Fruit fly (Drosophila melanogaster) whole organism, embryonic: ENCODE measurements around the gene Exd2.

Experiments used
- B-H2 ChIP-seq: fragments of 200-800 bp; sonication (Bioruptor generic); optimal IDR thresholded peaks from 2 replicates; lab custom pipeline; 2018; ENCODE audit warnings: missing biosample characterization, mild to moderate bottlenecking, missing genetic modification characterization
- CG10147 ChIP-seq: fragments of 200-800 bp; sonication (Bioruptor generic); optimal IDR thresholded peaks from 2 replicates; lab custom pipeline; 2019; ENCODE audit warnings: missing biosample characterization, mild to moderate bottlenecking, missing genetic modification characterization, moderate library complexity
- CG10654 ChIP-seq: fragments of 200-800 bp; sonication (Bioruptor generic); optimal IDR thresholded peaks from 2 replicates; lab custom pipeline; 2016; ENCODE audit warnings: missing biosample characterization, missing genetic modification characterization
- CG17359 ChIP-seq: fragments of 200-800 bp; sonication (Bioruptor generic); optimal IDR thresholded peaks from 3 replicates; lab custom pipeline; 2018; ENCODE audit warnings: missing biosample characterization, mild to moderate bottlenecking, missing genetic modification characterization, moderate library complexity
- CG1792 ChIP-seq: fragments of 200-800 bp; sonication (Bioruptor generic); optimal IDR thresholded peaks from 2 replicates; lab custom pipeline; 2016; ENCODE audit warnings: missing biosample characterization, missing genetic modification characterization
- CG18476 ChIP-seq: fragments of 200-800 bp; sonication (Bioruptor generic); optimal IDR thresholded peaks from 2 replicates; lab custom pipeline; 2016; ENCODE audit warnings: missing biosample characterization, mild to moderate bottlenecking, missing genetic modification characterization
- CG4404 ChIP-seq: fragments of 200-800 bp; sonication (Bioruptor generic); IDR thresholded peaks from 2 replicates; pipeline ENCODE4 v1.3.6; 2022; ENCODE audit warnings: missing biosample characterization, missing genetic modification characterization
- CG8281 ChIP-seq: fragments of 200-800 bp; sonication (Bioruptor generic); optimal IDR thresholded peaks from 2 replicates; lab custom pipeline; 2018; ENCODE audit warnings: missing biosample characterization, mild to moderate bottlenecking, missing genetic modification characterization, moderate library complexity
- CG8478 ChIP-seq: fragments of >200 bp; optimal IDR thresholded peaks from 2 replicates; lab custom pipeline; 2018
- CG9817 ChIP-seq: fragments of 200-800 bp; sonication (Bioruptor generic); optimal IDR thresholded peaks from 2 replicates; lab custom pipeline; 2018; ENCODE audit warnings: missing biosample characterization, mild to moderate bottlenecking, missing genetic modification characterization, moderate library complexity
- Chrac-16 ChIP-seq: fragments of 200-800 bp; sonication (Bioruptor generic); optimal IDR thresholded peaks from 3 replicates; lab custom pipeline; 2016; ENCODE audit warnings: missing biosample characterization, missing genetic modification characterization
- CrebB ChIP-seq: fragments of 200-800 bp; sonication (Bioruptor generic); optimal IDR thresholded peaks from 3 replicates; lab custom pipeline; 2018; ENCODE audit warnings: missing biosample characterization, mild to moderate bottlenecking, missing genetic modification characterization
- H15 ChIP-seq: fragments of 200-800 bp; sonication (Bioruptor generic); IDR thresholded peaks from 3 replicates; pipeline ENCODE4 v1.3.6; 2022; ENCODE audit warnings: missing biosample characterization, missing genetic modification characterization
- HmgD ChIP-seq: fragments of 200-800 bp; sonication (Bioruptor generic); optimal IDR thresholded peaks from 3 replicates; lab custom pipeline; 2016; ENCODE audit warnings: missing biosample characterization, missing genetic modification characterization
- Hmx ChIP-seq: fragments of 200-800 bp; sonication (Bioruptor generic); optimal IDR thresholded peaks from 2 replicates; lab custom pipeline; 2016; ENCODE audit warnings: missing biosample characterization, missing genetic modification characterization
- Hr51 ChIP-seq, 2 experiments: fragments of 200-800 bp; sonication (Bioruptor generic); optimal IDR thresholded peaks; 2 replicates in 1 of 2; 3 replicates in 1 of 2; lab custom pipeline; 2016 to 2018; ENCODE audit warnings: missing biosample characterization in 2 of 2, missing genetic modification characterization in 2 of 2, mild to moderate bottlenecking in 1 of 2, moderate library complexity in 1 of 2
- Myb ChIP-seq: fragments of 200-800 bp; sonication (Bioruptor generic); optimal IDR thresholded peaks from 2 replicates; lab custom pipeline; 2016; ENCODE audit warnings: missing biosample characterization, missing genetic modification characterization
- NC2β ChIP-seq: fragments of 200-800 bp; sonication (Bioruptor generic); optimal IDR thresholded peaks from 2 replicates; lab custom pipeline; 2016; ENCODE audit warnings: missing biosample characterization, missing genetic modification characterization
- Neu2 ChIP-seq: fragments of 200-800 bp; sonication (Bioruptor generic); optimal IDR thresholded peaks from 3 replicates; lab custom pipeline; 2016; ENCODE audit warnings: missing biosample characterization, missing genetic modification characterization, borderline replicate concordance
- Nf-YB ChIP-seq: fragments of 200-800 bp; sonication (Bioruptor generic); optimal IDR thresholded peaks from 3 replicates; lab custom pipeline; 2019; ENCODE audit warnings: missing biosample characterization, mild to moderate bottlenecking, missing genetic modification characterization, moderate library complexity
- Pdp1 ChIP-seq, 2 experiments: fragments of 200-800 bp; sonication (Bioruptor generic); optimal IDR thresholded peaks; 3 replicates each; lab custom pipeline; 2016; ENCODE audit warnings: missing biosample characterization in 2 of 2, missing genetic modification characterization in 2 of 2, mild to moderate bottlenecking in 1 of 2, moderate library complexity in 1 of 2
- Scr ChIP-seq: fragments of 200-800 bp; sonication (Bioruptor generic); IDR thresholded peaks from 2 replicates; pipeline ENCODE4 v1.3.6; 2022; ENCODE audit warnings: missing biosample characterization, missing genetic modification characterization; ENCODE audit not compliant: partially characterized antibody
- Sox100B ChIP-seq: fragments of 200-800 bp; sonication (Bioruptor generic); optimal IDR thresholded peaks from 3 replicates; lab custom pipeline; 2018; ENCODE audit warnings: missing biosample characterization, mild to moderate bottlenecking, missing genetic modification characterization
- ap ChIP-seq: fragments of 200-800 bp; sonication (Bioruptor generic); IDR thresholded peaks from 2 replicates; pipeline ENCODE4 v1.3.6; 2022; ENCODE audit warnings: missing biosample characterization, missing genetic modification characterization
- bcd ChIP-seq: fragments of 200-800 bp; sonication (Bioruptor generic); optimal IDR thresholded peaks from 2 replicates; lab custom pipeline; 2017; ENCODE audit warnings: missing biosample characterization, mild to moderate bottlenecking, missing genetic modification characterization
- btn ChIP-seq: fragments of 200-800 bp; sonication (Bioruptor generic); optimal IDR thresholded peaks from 2 replicates; lab custom pipeline; 2016; ENCODE audit warnings: missing biosample characterization, missing genetic modification characterization
- chm ChIP-seq: fragments of 200-800 bp; sonication (Bioruptor generic); IDR thresholded peaks from 2 replicates; pipeline ENCODE4 v1.3.6; 2022; ENCODE audit warnings: missing biosample characterization, missing genetic modification characterization
- corto ChIP-seq: fragments of 200-800 bp; sonication (Bioruptor generic); optimal IDR thresholded peaks from 2 replicates; lab custom pipeline; 2016; ENCODE audit warnings: missing biosample characterization, mild to moderate bottlenecking, missing genetic modification characterization, moderate library complexity
- croc ChIP-seq: fragments of 200-800 bp; sonication (Bioruptor generic); conservative IDR thresholded peaks from 3 replicates; pipeline ENCODE4 v1.3.6; 2022; ENCODE audit warnings: missing biosample characterization, missing genetic modification characterization
- crp ChIP-seq, 2 experiments: fragments of 200-800 bp; sonication (Bioruptor generic); optimal IDR thresholded peaks; 2 replicates in 1 of 2; 3 replicates in 1 of 2; lab custom pipeline; 2017; ENCODE audit warnings: missing biosample characterization in 2 of 2, missing genetic modification characterization in 2 of 2, mild to moderate bottlenecking in 1 of 2, moderate library complexity in 1 of 2
- cwo ChIP-seq: fragments of 200-800 bp; sonication (Bioruptor generic); optimal IDR thresholded peaks from 3 replicates; lab custom pipeline; 2017; ENCODE audit warnings: missing biosample characterization, missing genetic modification characterization, mild to moderate bottlenecking, moderate library complexity, missing genetic modification reagents
- danr ChIP-seq: fragments of 200-800 bp; sonication (Bioruptor generic); IDR thresholded peaks from 2 replicates; pipeline ENCODE4 v1.3.6; 2022; ENCODE audit warnings: missing biosample characterization, missing genetic modification characterization
- dimm ChIP-seq: fragments of 200-800 bp; sonication (Bioruptor generic); IDR thresholded peaks from 2 replicates; pipeline ENCODE4 v1.3.6; 2022; ENCODE audit warnings: missing biosample characterization, missing genetic modification characterization
- dmrt99B ChIP-seq: fragments of 200-800 bp; sonication (Bioruptor generic); optimal IDR thresholded peaks from 2 replicates; lab custom pipeline; 2018; ENCODE audit warnings: missing biosample characterization, mild to moderate bottlenecking, missing genetic modification characterization, moderate library complexity
- ems ChIP-seq: fragments of 200-800 bp; sonication (Bioruptor generic); optimal IDR thresholded peaks from 3 replicates; lab custom pipeline; 2016; ENCODE audit warnings: missing biosample characterization, missing genetic modification characterization
- gt ChIP-seq: fragments of 200-800 bp; sonication (Bioruptor generic); IDR thresholded peaks from 2 replicates; pipeline ENCODE4 v1.3.6; 2022; ENCODE audit warnings: missing biosample characterization, missing genetic modification characterization
- jing ChIP-seq: fragments of 200-800 bp; sonication (Bioruptor generic); optimal IDR thresholded peaks from 2 replicates; lab custom pipeline; 2018; ENCODE audit warnings: missing biosample characterization, mild to moderate bottlenecking, missing genetic modification characterization
- kni ChIP-seq: fragments of 200-800 bp; sonication (Bioruptor generic); optimal IDR thresholded peaks from 3 replicates; lab custom pipeline; 2017; ENCODE audit warnings: mild to moderate bottlenecking, missing biosample characterization, missing genetic modification reagents, missing genetic modification characterization
- knrl ChIP-seq: fragments of 200-800 bp; sonication (Bioruptor generic); IDR thresholded peaks from 3 replicates; pipeline ENCODE4 v1.3.6; 2022; ENCODE audit warnings: missing biosample characterization, missing genetic modification characterization; ENCODE audit not compliant: partially characterized antibody
- lmd ChIP-seq: fragments of 200-800 bp; sonication (Bioruptor generic); IDR thresholded peaks from 2 replicates; pipeline ENCODE4 v1.3.6; 2022; ENCODE audit warnings: missing biosample characterization, missing genetic modification characterization
- nau ChIP-seq: fragments of 200-800 bp; sonication (Bioruptor generic); optimal IDR thresholded peaks from 3 replicates; lab custom pipeline; 2017; ENCODE audit warnings: missing biosample characterization, mild to moderate bottlenecking, missing genetic modification characterization, missing genetic modification reagents
- p53 ChIP-seq: fragments of 200-800 bp; sonication (Bioruptor generic); optimal IDR thresholded peaks from 2 replicates; lab custom pipeline; 2016; ENCODE audit warnings: missing biosample characterization, missing genetic modification characterization
- pho ChIP-seq: fragments of 200-800 bp; sonication (Bioruptor generic); optimal IDR thresholded peaks from 2 replicates; lab custom pipeline; 2016; ENCODE audit warnings: missing biosample characterization, missing genetic modification characterization
- ro ChIP-seq: fragments of 200-800 bp; sonication (Bioruptor generic); IDR thresholded peaks from 2 replicates; pipeline ENCODE4 v1.3.6; 2022; ENCODE audit warnings: missing biosample characterization, missing genetic modification characterization
- sens-2 ChIP-seq: fragments of 200-800 bp; sonication (Bioruptor generic); IDR thresholded peaks from 2 replicates; pipeline ENCODE4 v1.3.6; 2022; ENCODE audit warnings: missing biosample characterization, missing genetic modification characterization
- slp2 ChIP-seq: fragments of 200-800 bp; sonication (Bioruptor generic); optimal IDR thresholded peaks from 2 replicates; lab custom pipeline; 2016; ENCODE audit warnings: missing biosample characterization, missing genetic modification characterization
- sqz ChIP-seq: fragments of 200-800 bp; sonication (Bioruptor generic); optimal IDR thresholded peaks from 3 replicates; lab custom pipeline; 2018; ENCODE audit warnings: missing biosample characterization, mild to moderate bottlenecking, missing genetic modification characterization
- wor ChIP-seq: fragments of 200-800 bp; sonication (Bioruptor generic); IDR thresholded peaks from 2 replicates; pipeline ENCODE4 v1.3.6; 2022; ENCODE audit warnings: missing biosample characterization, missing genetic modification characterization
- zen2 ChIP-seq: fragments of 200-800 bp; sonication (Bioruptor generic); IDR thresholded peaks from 3 replicates; pipeline ENCODE4 v1.3.6; 2022; ENCODE audit warnings: missing biosample characterization, missing genetic modification characterization; ENCODE audit not compliant: partially characterized antibody
- zfh1 ChIP-seq: fragments of 200-800 bp; sonication (Bioruptor generic); IDR thresholded peaks from 3 replicates; pipeline ENCODE4 v1.3.6; 2022; ENCODE audit warnings: missing biosample characterization, missing genetic modification characterization

Exd2 gene

DNA sequence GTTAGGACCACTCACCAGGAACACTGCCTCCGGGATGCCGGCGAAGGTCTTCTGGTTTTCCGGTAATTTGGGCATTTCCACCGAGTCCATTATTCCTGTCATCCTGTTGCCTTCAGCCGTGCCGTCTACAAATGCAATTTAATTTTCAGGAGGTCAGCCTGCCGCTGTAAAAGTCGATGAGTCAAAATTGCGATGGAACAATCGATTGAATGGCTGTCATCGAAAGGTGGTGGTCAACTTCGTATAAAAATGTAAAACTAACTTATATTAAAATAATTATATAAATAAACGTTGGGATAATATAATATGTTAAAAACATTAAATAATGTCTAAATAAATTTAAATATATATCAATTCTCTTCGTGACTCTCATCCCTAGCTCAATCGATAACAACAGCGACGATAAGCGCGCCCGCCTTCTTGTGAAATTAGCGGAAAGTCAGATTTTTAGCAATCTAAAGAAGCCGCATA is 25.8 kb downstream of the Exd2 start, which contains the start of the genes mgr and Irbp (continued):
- TF ChIP-seq crp (GFP tag; optimal IDR thresholded peaks at IDR 0.05; lab: Kevin White, UChicago): peak in 1 of 2 experiments; percentile 56
- peak; percentile 84 for TF ChIP-seq dimm (GFP tag; lab: Robert Waterston, UW)
- peak; percentile 93 for TF ChIP-seq lmd (GFP tag; lab: Robert Waterston, UW)
- peak; percentile 87 for TF ChIP-seq danr (GFP tag; lab: Robert Waterston, UW)
- TF ChIP-seq B-H2 (GFP tag; lab: Kevin White, UChicago): peak; percentile 86
- peak; percentile 88 for TF ChIP-seq bcd (GFP tag; lab: Kevin White, UChicago)
- peak; percentile 89 for TF ChIP-seq wor
- TF ChIP-seq CG9817 (tag; lab: Kevin White, UChicago): peak; percentile 92
- no peak for TF ChIP-seq CG1792 (GFP tag; lab: Kevin White, UChicago)
- peak; percentile 78 to 91 for TF ChIP-seq Hr51 (GFP tag; optimal IDR thresholded peaks at IDR 0.05; lab: Kevin White, UChicago)
- peak; percentile 77 for TF ChIP-seq sens-2 (GFP tag; lab: Robert Waterston, UW)
- TF ChIP-seq Hmx (GFP tag; lab: Kevin White, UChicago): no peak
- peak; percentile 50 for TF ChIP-seq pho (GFP tag; lab: Kevin White, UChicago)
- TF ChIP-seq p53 (GFP tag; lab: Kevin White, UChicago): no peak
- peak; percentile 10 for TF ChIP-seq slp2 (GFP tag; lab: Kevin White, UChicago)
- TF ChIP-seq btn (GFP tag; lab: Kevin White, UChicago): no peak
- no peak for TF ChIP-seq Myb
- peak; percentile 92 for TF ChIP-seq CG4404 (GFP tag; lab: Robert Waterston, UW)
- no peak for TF ChIP-seq CG8478 (lab: Kevin White, UChicago)
- peak; percentile 88 for TF ChIP-seq Chrac-16 (GFP tag; lab: Kevin White, UChicago)
- TF ChIP-seq Scr (GFP tag; lab: Robert Waterston, UW): peak; percentile 90
- no peak for TF ChIP-seq NC2β (GFP tag; lab: Kevin White, UChicago)
- TF ChIP-seq ems (GFP tag; lab: Kevin White, UChicago): peak; percentile 54
- TF ChIP-seq CG18476: peak; percentile 80
- TF ChIP-seq nau: no peak
- TF ChIP-seq ro: peak; percentile 84
- TF ChIP-seq HmgD (GFP tag; lab: Kevin White, UChicago): no peak
- TF ChIP-seq sqz (GFP tag; lab: Kevin White, UChicago): no peak
- TF ChIP-seq ap (GFP tag; lab: Robert Waterston, UW): peak; percentile 88
- no peak for TF ChIP-seq CG17359 (tag; lab: Kevin White, UChicago)
- TF ChIP-seq corto (GFP tag; lab: Kevin White, UChicago): no peak
- TF ChIP-seq CG10654: peak; percentile 79
- peak; percentile 87 for TF ChIP-seq croc
- TF ChIP-seq knrl (GFP tag; lab: Robert Waterston, UW): peak; percentile 91
- TF ChIP-seq Neu2 (GFP tag; lab: Kevin White, UChicago): peak; percentile 16
- TF ChIP-seq Nf-YB (GFP tag; lab: Kevin White, UChicago): peak; percentile 73
- TF ChIP-seq dmrt99B: no peak
- no peak for TF ChIP-seq kni (GFP tag; lab: Kevin White, UChicago)
- TF ChIP-seq gt: peak; percentile 73
- TF ChIP-seq chm (GFP tag; lab: Robert Waterston, UW): peak; percentile 84
- TF ChIP-seq CrebB (tag; lab: Kevin White, UChicago): peak; percentile 75
- peak; percentile 77; the same call in 2 of the 3 replicates for TF ChIP-seq zen2 (GFP tag; lab: Robert Waterston, UW)
- peak; percentile 53 for TF ChIP-seq jing (GFP tag; lab: Kevin White, UChicago)
- peak in 1 of 2 experiments; percentile 14 for TF ChIP-seq Pdp1 (GFP tag; optimal IDR thresholded peaks at IDR 0.05; lab: Kevin White, UChicago)
- peak; percentile 92 for TF ChIP-seq CG10147 (GFP tag; lab: Kevin White, UChicago)
- peak; percentile 95 for TF ChIP-seq H15 (GFP tag; lab: Robert Waterston, UW)
- TF ChIP-seq CG8281 (tag; lab: Kevin White, UChicago): peak; percentile 58
- TF ChIP-seq Sox100B: peak; percentile 90
- TF ChIP-seq cwo (GFP tag; lab: Kevin White, UChicago): peak; percentile 87
- TF ChIP-seq zfh1 (GFP tag; lab: Robert Waterston, UW): peak; percentile 93
